Fruit fly (Drosophila melanogaster) whole organism, prepupa: ENCODE data around the gene ssp2.

ENCODE experiments used
- CG10631 ChIP-seq: fragments of 200-800 bp; sonication (Bioruptor generic); optimal IDR thresholded peaks from 2 replicates; lab custom pipeline; 2016; ENCODE audit warnings: missing biosample characterization, missing genetic modification characterization
- CG10669 ChIP-seq: fragments of 200-800 bp; sonication (Bioruptor generic); optimal IDR thresholded peaks from 3 replicates; lab custom pipeline; 2018; ENCODE audit warnings: missing biosample characterization, mild to moderate bottlenecking, missing genetic modification characterization, moderate library complexity
- CG11294 ChIP-seq: fragments of 200-800 bp; sonication (Bioruptor generic); IDR thresholded peaks from 2 replicates; pipeline ENCODE4 v1.3.6; 2022; ENCODE audit warnings: missing biosample characterization, missing genetic modification characterization
- CG11762 ChIP-seq: fragments of 200-800 bp; sonication (Bioruptor generic); optimal IDR thresholded peaks from 3 replicates; lab custom pipeline; 2016; ENCODE audit warnings: missing biosample characterization, missing genetic modification characterization; ENCODE audit not compliant: insufficient read depth
- CG11902 ChIP-seq: fragments of 200-800 bp; sonication (Bioruptor generic); optimal IDR thresholded peaks from 3 replicates; lab custom pipeline; 2016; ENCODE audit warnings: missing biosample characterization, missing genetic modification characterization
- CG15336 ChIP-seq: fragments of 200-800 bp; sonication (Bioruptor generic); IDR thresholded peaks from 2 replicates; pipeline ENCODE4 v1.3.6; 2022; ENCODE audit warnings: missing biosample characterization, missing genetic modification characterization
- CG1621 ChIP-seq: fragments of 200-800 bp; sonication (Bioruptor generic); optimal IDR thresholded peaks from 3 replicates; lab custom pipeline; 2018; ENCODE audit warnings: missing biosample characterization, mild to moderate bottlenecking, missing genetic modification characterization
- CG16779 ChIP-seq: fragments of 200-800 bp; sonication (Bioruptor generic); optimal IDR thresholded peaks from 3 replicates; lab custom pipeline; 2017; ENCODE audit warnings: missing biosample characterization, mild to moderate bottlenecking, missing genetic modification characterization
- CG3032 ChIP-seq: fragments of 200-800 bp; optimal IDR thresholded peaks from 2 replicates; lab custom pipeline; 2019; ENCODE audit warnings: missing biosample characterization, mild to moderate bottlenecking, missing genetic modification characterization, moderate library complexity
- CG31627 ChIP-seq: fragments of 200-800 bp; sonication (Bioruptor generic); optimal IDR thresholded peaks from 3 replicates; lab custom pipeline; 2016; ENCODE audit warnings: missing biosample characterization, missing genetic modification characterization
- CG32006 ChIP-seq: fragments of 200-800 bp; sonication (Bioruptor generic); optimal IDR thresholded peaks from 3 replicates; lab custom pipeline; 2017; ENCODE audit warnings: missing biosample characterization, mild to moderate bottlenecking, missing genetic modification characterization
- CG34406 ChIP-seq: fragments of 200-800 bp; sonication (Bioruptor generic); optimal IDR thresholded peaks from 3 replicates; lab custom pipeline; 2016; ENCODE audit warnings: missing biosample characterization, missing genetic modification characterization
- CG3919 ChIP-seq: fragments of 200-800 bp; sonication (Bioruptor generic); optimal IDR thresholded peaks from 3 replicates; lab custom pipeline; 2016; ENCODE audit warnings: missing biosample characterization, missing genetic modification characterization
- CG4318 ChIP-seq: fragments of 200-800 bp; sonication (Bioruptor generic); optimal IDR thresholded peaks from 3 replicates; lab custom pipeline; 2017; ENCODE audit warnings: missing biosample characterization, mild to moderate bottlenecking, missing genetic modification characterization
- CG6163 ChIP-seq: fragments of 200-800 bp; sonication (Bioruptor generic); IDR thresholded peaks from 3 replicates; pipeline ENCODE4 v1.3.6; 2022; ENCODE audit warnings: missing biosample characterization, missing genetic modification characterization
- CG6276 ChIP-seq: fragments of 200-800 bp; sonication (Bioruptor generic); optimal IDR thresholded peaks from 2 replicates; lab custom pipeline; 2017; ENCODE audit warnings: missing biosample characterization, mild to moderate bottlenecking, missing genetic modification characterization
- CG6792 ChIP-seq: fragments of 200-800 bp; sonication (Bioruptor generic); optimal IDR thresholded peaks from 3 replicates; lab custom pipeline; 2016; ENCODE audit warnings: missing biosample characterization, missing genetic modification characterization
- CG6854 ChIP-seq: fragments of 200-800 bp; sonication (Bioruptor generic); optimal IDR thresholded peaks from 2 replicates; lab custom pipeline; 2017; ENCODE audit warnings: missing biosample characterization, mild to moderate bottlenecking, missing genetic modification characterization
- CG7368 ChIP-seq: fragments of 200-800 bp; sonication (Bioruptor generic); optimal IDR thresholded peaks from 3 replicates; lab custom pipeline; 2016; ENCODE audit warnings: missing biosample characterization, missing genetic modification characterization
- CG8119 ChIP-seq: fragments of 200-800 bp; sonication (Bioruptor generic); IDR thresholded peaks from 3 replicates; pipeline ENCODE4 v1.3.6; 2022; ENCODE audit warnings: missing biosample characterization, missing genetic modification characterization
- CG8632 ChIP-seq: fragments of 200-800 bp; sonication (Bioruptor generic); optimal IDR thresholded peaks from 3 replicates; lab custom pipeline; 2016; ENCODE audit warnings: missing biosample characterization, missing genetic modification characterization
- CG9139 ChIP-seq: fragments of 200-800 bp; sonication (Bioruptor generic); optimal IDR thresholded peaks from 3 replicates; lab custom pipeline; 2017; ENCODE audit warnings: missing biosample characterization, mild to moderate bottlenecking, missing genetic modification characterization
- Eip75B ChIP-seq: fragments of 200-800 bp; sonication (Bioruptor generic); optimal IDR thresholded peaks from 3 replicates; lab custom pipeline; 2016; ENCODE audit warnings: missing biosample characterization, missing genetic modification characterization
- Eip78C ChIP-seq: fragments of 200-800 bp; sonication (Bioruptor generic); peaks from one replicate; lab custom pipeline; 2016; ENCODE audit warnings: missing biosample characterization, missing genetic modification characterization
- Eip93F ChIP-seq: fragments of 200-800 bp; sonication (Bioruptor generic); optimal IDR thresholded peaks from 2 replicates; lab custom pipeline; 2016; ENCODE audit warnings: missing biosample characterization, mild to moderate bottlenecking, missing genetic modification characterization
- Ets21C ChIP-seq: fragments of 200-800 bp; sonication (Bioruptor generic); optimal IDR thresholded peaks from 3 replicates; lab custom pipeline; 2016; ENCODE audit warnings: missing biosample characterization, missing genetic modification characterization
- Ets96B ChIP-seq: fragments of 200-800 bp; optimal IDR thresholded peaks from 2 replicates; lab custom pipeline; 2019; ENCODE audit warnings: missing biosample characterization, mild to moderate bottlenecking, missing genetic modification characterization, moderate library complexity
- Gug ChIP-seq: fragments of 200-800 bp; sonication (Bioruptor generic); IDR thresholded peaks from 2 replicates; pipeline ENCODE4 v1.3.6; 2022; ENCODE audit warnings: missing biosample characterization, missing genetic modification characterization
- Hr38 ChIP-seq: sonication (Bioruptor generic); optimal IDR thresholded peaks from 2 replicates; lab custom pipeline; 2016; ENCODE audit warnings: missing biosample characterization, missing genetic modification characterization
- Lpt ChIP-seq: fragments of 200-800 bp; sonication (Bioruptor generic); optimal IDR thresholded peaks from 3 replicates; lab custom pipeline; 2016; ENCODE audit warnings: missing biosample characterization, missing genetic modification characterization
- Met ChIP-seq: fragments of 200-800 bp; sonication (Bioruptor generic); optimal IDR thresholded peaks from 3 replicates; lab custom pipeline; 2016; ENCODE audit warnings: missing biosample characterization, missing genetic modification characterization
- OdsH ChIP-seq: fragments of 200-800 bp; sonication (Bioruptor generic); optimal IDR thresholded peaks from 3 replicates; lab custom pipeline; 2016; ENCODE audit warnings: missing biosample characterization, missing genetic modification characterization
- Sox102F ChIP-seq: fragments of 200-800 bp; sonication (Bioruptor generic); optimal IDR thresholded peaks from 2 replicates; lab custom pipeline; 2016; ENCODE audit warnings: missing biosample characterization, mild to moderate bottlenecking, missing genetic modification characterization
- Sox14 ChIP-seq: fragments of 200-800 bp; sonication (Bioruptor generic); optimal IDR thresholded peaks from 3 replicates; lab custom pipeline; 2016; ENCODE audit warnings: missing biosample characterization, missing genetic modification characterization
- Sox15 ChIP-seq: fragments of 200-800 bp; sonication (Bioruptor generic); optimal IDR thresholded peaks from 3 replicates; lab custom pipeline; 2016; ENCODE audit warnings: missing biosample characterization, missing genetic modification characterization
- achi ChIP-seq: fragments of 200-800 bp; sonication (Bioruptor generic); optimal IDR thresholded peaks from 3 replicates; lab custom pipeline; 2016; ENCODE audit warnings: missing biosample characterization, missing genetic modification characterization
- acj6 ChIP-seq: fragments of 200-800 bp; sonication (Bioruptor generic); optimal IDR thresholded peaks from 3 replicates; lab custom pipeline; 2016; ENCODE audit warnings: missing biosample characterization, missing genetic modification characterization
- cyc ChIP-seq: fragments of 200-800 bp; sonication (Bioruptor generic); optimal IDR thresholded peaks from 3 replicates; lab custom pipeline; 2016; ENCODE audit warnings: missing biosample characterization, missing genetic modification characterization
- dac ChIP-seq: fragments of 200-800 bp; sonication (Bioruptor generic); optimal IDR thresholded peaks from 2 replicates; lab custom pipeline; 2017; ENCODE audit warnings: missing biosample characterization, mild to moderate bottlenecking, missing genetic modification characterization
- dsx ChIP-seq: fragments of 200-800 bp; optimal IDR thresholded peaks from 3 replicates; lab custom pipeline; 2019; ENCODE audit warnings: missing biosample characterization, mild to moderate bottlenecking, missing genetic modification characterization, moderate library complexity; ENCODE audit not compliant: poor library complexity, severe bottlenecking
- eg ChIP-seq: fragments of 200-800 bp; sonication (Bioruptor generic); IDR thresholded peaks from 3 replicates; pipeline ENCODE4 v1.3.6; 2022; ENCODE audit warnings: missing biosample characterization, missing genetic modification characterization
- esn ChIP-seq: fragments of 200-800 bp; sonication (Bioruptor generic); optimal IDR thresholded peaks from 2 replicates; lab custom pipeline; 2016; ENCODE audit warnings: missing biosample characterization, mild to moderate bottlenecking, missing genetic modification characterization, moderate library complexity
- fd85E ChIP-seq: fragments of 200-800 bp; sonication (Bioruptor generic); optimal IDR thresholded peaks from 3 replicates; lab custom pipeline; 2016; ENCODE audit warnings: missing biosample characterization, missing genetic modification characterization
- fkh ChIP-seq: fragments of 200-800 bp; sonication (Bioruptor generic); optimal IDR thresholded peaks from 3 replicates; lab custom pipeline; 2017; ENCODE audit warnings: missing biosample characterization, mild to moderate bottlenecking, missing genetic modification characterization, moderate library complexity
- lz ChIP-seq: fragments of 200-800 bp; sonication (Bioruptor generic); optimal IDR thresholded peaks from 3 replicates; lab custom pipeline; 2016; ENCODE audit warnings: missing biosample characterization, missing genetic modification characterization
- net ChIP-seq: fragments of 200-800 bp; sonication (Bioruptor generic); optimal IDR thresholded peaks from 3 replicates; lab custom pipeline; 2016; ENCODE audit warnings: missing biosample characterization, missing genetic modification characterization
- topi ChIP-seq: fragments of 200-800 bp; sonication (Bioruptor generic); optimal IDR thresholded peaks from 3 replicates; lab custom pipeline; 2016; ENCODE audit warnings: missing biosample characterization, missing genetic modification characterization

Gene ssp2

dm6 chr3L:13925117-13925726, 39.8 kb upstream of the ssp2 start, which contains the start of gene Rgl:
Gene Rgl, minus strand, starts transcription at chr3L:13925335.
- TF ChIP-seq CG8632 (GFP tag; lab: Kevin White, UChicago) (peak; percentile 14), eg (peak; percentile 43; the same call in 1 of the 3 replicates), Hr38 (no peak), dsx (GFP tag; lab: Kevin White, UChicago) (peak; percentile 14), CG6854 (GFP tag; lab: Kevin White, UChicago) (peak; percentile 44), CG9139 (GFP tag; lab: Kevin White, UChicago) (peak; percentile 44), CG15336 (GFP tag; lab: Robert Waterston, UW) (peak; percentile 53; the same call in 1 of the 2 replicates), CG6163 (GFP tag; lab: Robert Waterston, UW) (peak; percentile 67; the same call in 2 of the 3 replicates), CG8119 (GFP tag; lab: Robert Waterston, UW) (peak; percentile 33; the same call in 1 of the 3 replicates), CG1621 (peak; percentile 42), CG10631 (GFP tag; lab: Kevin White, UChicago) (no peak), achi (GFP tag; lab: Kevin White, UChicago) (no peak), CG3919 (GFP tag; lab: Kevin White, UChicago) (peak; percentile 6)

dm6 chr3L:13928769-13929594, 36.0 kb upstream of the ssp2 start, which contains the start of the genes CG8833 and DCTN1-p150:
Gene CG8833, minus strand, starts transcription at chr3L:13929000.
Gene DCTN1-p150, plus strand, starts transcription at chr3L:13929387.
- TF ChIP-seq CG16779 (tag; lab: Kevin White, UChicago) = no peak
- TF ChIP-seq lz (GFP tag; lab: Kevin White, UChicago) = peak; percentile 29
- TF ChIP-seq Gug (GFP tag; lab: Robert Waterston, UW) = no peak
- TF ChIP-seq Sox102F (GFP tag; lab: Kevin White, UChicago) = no peak
- TF ChIP-seq topi (GFP tag; lab: Kevin White, UChicago) = no peak
- TF ChIP-seq OdsH (GFP tag; lab: Kevin White, UChicago) = no peak
- TF ChIP-seq Ets21C (GFP tag; lab: Kevin White, UChicago) = no peak
- TF ChIP-seq CG4318 = no peak
- no peak for TF ChIP-seq CG6163 (GFP tag; lab: Robert Waterston, UW)
- no peak for TF ChIP-seq fd85E (GFP tag; lab: Kevin White, UChicago)
- TF ChIP-seq CG11902 (GFP tag; lab: Kevin White, UChicago) = no peak
- TF ChIP-seq Ets96B = peak; percentile 9
- peak; percentile 53 for TF ChIP-seq achi (GFP tag; lab: Kevin White, UChicago)
- no peak for TF ChIP-seq CG7368 (GFP tag; lab: Kevin White, UChicago)
- no peak for TF ChIP-seq CG6276
- TF ChIP-seq Met (GFP tag; lab: Kevin White, UChicago) = no peak
- TF ChIP-seq Sox14 (GFP tag; lab: Kevin White, UChicago) = no peak
- no peak for TF ChIP-seq CG34406 (GFP tag; lab: Kevin White, UChicago)
- no peak for TF ChIP-seq dsx (GFP tag; lab: Kevin White, UChicago)
- no peak for TF ChIP-seq net
- TF ChIP-seq CG11294 = no peak
- no peak for TF ChIP-seq CG15336 (GFP tag; lab: Robert Waterston, UW)
- no peak for TF ChIP-seq CG8632 (GFP tag; lab: Kevin White, UChicago)
- TF ChIP-seq Eip75B (GFP tag; lab: Kevin White, UChicago) = no peak
- TF ChIP-seq CG6854 (GFP tag; lab: Kevin White, UChicago) = no peak
- no peak for TF ChIP-seq CG10669 (GFP tag; lab: Kevin White, UChicago)
- no peak for TF ChIP-seq CG32006 (GFP tag; lab: Kevin White, UChicago)
- TF ChIP-seq CG10631 (GFP tag; lab: Kevin White, UChicago) = no peak
- TF ChIP-seq Lpt (GFP tag; lab: Kevin White, UChicago) = no peak
- TF ChIP-seq CG31627 (GFP tag; lab: Kevin White, UChicago) = peak; percentile 60
- no peak for TF ChIP-seq acj6 (GFP tag; lab: Kevin White, UChicago)
- no peak for TF ChIP-seq Eip78C (GFP tag; lab: Kevin White, UChicago)
- TF ChIP-seq Sox15 (GFP tag; lab: Kevin White, UChicago) = peak; percentile 15
- TF ChIP-seq fkh = peak; percentile 21
- no peak for TF ChIP-seq CG1621
- peak; percentile 38 for TF ChIP-seq esn (GFP tag; lab: Kevin White, UChicago)
- peak; percentile 53 for TF ChIP-seq cyc (GFP tag; lab: Kevin White, UChicago)
- no peak for TF ChIP-seq dac
- no peak for TF ChIP-seq CG11762
- no peak for TF ChIP-seq CG6792 (GFP tag; lab: Kevin White, UChicago)
- TF ChIP-seq Eip93F (GFP tag; lab: Kevin White, UChicago) = no peak
- peak; percentile 32 for TF ChIP-seq CG3032 (tag; lab: Kevin White, UChicago)
